Fruit fly (Drosophila melanogaster): Measurements from ENCODE around the gene Cpr65Ec.
A peak's percentile ranks its signal among the peaks of the same experiment; 100 is the strongest.

Gene Cpr65Ec

dm6 chr3L:7090764-7091163 is 2.2 kb upstream of the Cpr65Ec start (continued):
- TF ChIP-seq da (GFP tag; optimal IDR thresholded peaks at IDR 0.05) (no peak), pb (GFP tag; optimal IDR thresholded peaks at IDR 0.05) (peak; percentile 51), CG8944 (GFP tag; optimal IDR thresholded peaks at IDR 0.05) (peak; percentile 15), CG1603 (tag; optimal IDR thresholded peaks at IDR 0.05) (peak; percentile 74), Dip2 (GFP tag; IDR thresholded peaks at IDR 0.05) (no peak), ci (GFP tag; IDR thresholded peaks at IDR 0.05) (peak; percentile 84; the same call in 2 of the 3 replicates), crol (GFP tag; IDR thresholded peaks at IDR 0.05) (no peak), Dp (GFP tag; optimal IDR thresholded peaks at IDR 0.05) (no peak), HmgD (GFP tag; optimal IDR thresholded peaks at IDR 0.05) (no peak), Tbp (GFP tag; optimal IDR thresholded peaks at IDR 0.05) (no peak), CG17385 (GFP tag; optimal IDR thresholded peaks at IDR 0.05) (peak; percentile 52), croc (GFP tag; conservative IDR thresholded peaks at IDR 0.05) (peak; percentile 55), cad (GFP tag; optimal IDR thresholded peaks at IDR 0.05) (no peak), CG12104 (GFP tag; optimal IDR thresholded peaks at IDR 0.05) (peak; percentile 27), Jarid2 (GFP tag; optimal IDR thresholded peaks at IDR 0.05) (peak; percentile 21), CG7928 (GFP tag; optimal IDR thresholded peaks at IDR 0.05) (no peak), ham (GFP tag; IDR thresholded peaks at IDR 0.05) (no peak), hth (optimal IDR thresholded peaks at IDR 0.05) (no peak), caup (GFP tag; optimal IDR thresholded peaks at IDR 0.05; ENCODE audit: severe bottlenecking) (peak; percentile 41), Bgb (GFP tag; IDR thresholded peaks at IDR 0.05; ENCODE audit: partially characterized antibody) (no peak), zf30C (GFP tag; optimal IDR thresholded peaks at IDR 0.05) (no peak), pan (optimal IDR thresholded peaks at IDR 0.05) (no peak), pan (GFP tag; optimal IDR thresholded peaks at IDR 0.05 in 1 of 2, IDR thresholded peaks at IDR 0.05 in 1 of 2) (peak in 1 of 2 experiments; percentile 89), tap (tag; optimal IDR thresholded peaks at IDR 0.05) (peak; percentile 83), ATbp (GFP tag; optimal IDR thresholded peaks at IDR 0.05) (peak; percentile 41), CG13775 (GFP tag; optimal IDR thresholded peaks at IDR 0.05) (no peak), CG8359 (GFP tag; optimal IDR thresholded peaks at IDR 0.05; ENCODE audit: borderline replicate concordance) (peak; percentile 32), tx (GFP tag; optimal IDR thresholded peaks at IDR 0.05) (peak; percentile 13), knrl (GFP tag; IDR thresholded peaks at IDR 0.05; ENCODE audit: partially characterized antibody) (no peak), ac (GFP tag; optimal IDR thresholded peaks at IDR 0.05) (no peak), tll (GFP tag; optimal IDR thresholded peaks at IDR 0.05) (no peak), tio (GFP tag; optimal IDR thresholded peaks at IDR 0.05) (peak; percentile 3), CkIIα-i1 (GFP tag; IDR thresholded peaks at IDR 0.05) (no peak), br (optimal IDR thresholded peaks at IDR 0.05) (no peak), Hr78 (GFP tag; optimal IDR thresholded peaks at IDR 0.05) (no peak), usp (GFP tag; optimal IDR thresholded peaks at IDR 0.05) (no peak), bab2 (GFP tag; optimal IDR thresholded peaks at IDR 0.05) (peak; percentile 51), CG11695 (GFP tag; IDR thresholded peaks at IDR 0.05) (peak; percentile 78), chif (GFP tag; optimal IDR thresholded peaks at IDR 0.05) (peak in 1 of 2 experiments; percentile 40), CG2116 (GFP tag; optimal IDR thresholded peaks at IDR 0.05) (no peak), ftz-f1 (GFP tag; optimal IDR thresholded peaks at IDR 0.05) (no peak), corto (GFP tag; optimal IDR thresholded peaks at IDR 0.05) (no peak), oc (tag; optimal IDR thresholded peaks at IDR 0.05) (peak; percentile 17), CG17802 (tag; optimal IDR thresholded peaks at IDR 0.05) (peak; percentile 36), Dfd (GFP tag; optimal IDR thresholded peaks at IDR 0.05) (no peak), zen2 (GFP tag; IDR thresholded peaks at IDR 0.05; ENCODE audit: partially characterized antibody) (no peak), YL-1 (GFP tag; optimal IDR thresholded peaks at IDR 0.05) (no peak), CG4820 (GFP tag; optimal IDR thresholded peaks at IDR 0.05) (peak; percentile 69), sob (GFP tag; IDR thresholded peaks at IDR 0.05) (peak; percentile 76), Doc2 (GFP tag; IDR thresholded peaks at IDR 0.05) (no peak), CG18764 (GFP tag; optimal IDR thresholded peaks at IDR 0.05) (peak; percentile 52), CG9817 (tag; optimal IDR thresholded peaks at IDR 0.05) (peak; percentile 22)

Data from whole organism, embryonic.